Fruit fly (Drosophila melanogaster): ENCODE data around the gene RpL6.

DNA sequence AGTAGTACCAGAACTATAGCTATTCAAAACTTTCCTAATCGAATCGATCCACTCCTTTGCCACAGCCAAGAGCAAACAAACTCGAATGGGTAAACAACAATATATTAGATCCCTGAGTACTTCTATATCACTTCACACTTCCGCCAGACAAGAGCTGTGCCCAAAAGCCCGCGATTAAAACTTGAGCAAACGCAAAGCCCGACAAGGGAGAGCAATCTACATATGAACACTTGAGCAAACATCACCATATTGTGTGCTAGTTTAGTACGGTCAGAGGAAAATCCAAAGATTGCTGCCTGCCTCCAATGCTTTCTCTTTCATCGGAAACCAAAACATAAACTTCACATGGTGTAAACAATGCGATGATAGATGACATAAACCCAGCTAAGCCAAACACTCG, 7.7 kb upstream of the RpL6 start:
- TF ChIP-seq rgr (GFP tag; optimal IDR thresholded peaks at IDR 0.05) (no peak), h (GFP tag; optimal IDR thresholded peaks at IDR 0.05) (no peak), Dfd (GFP tag; optimal IDR thresholded peaks at IDR 0.05) (no peak), Hr83 (GFP tag; optimal IDR thresholded peaks at IDR 0.05; ENCODE audit: poor library complexity, severe bottlenecking) (no peak)
